Fruit fly (Drosophila melanogaster) whole organism, embryonic: ENCODE results near the gene Ykt6.
A peak's percentile ranks its signal among the peaks of the same experiment; 100 is the strongest.

ENCODE experiments used
- Asciz ChIP-seq: fragments of 200-800 bp; sonication (Bioruptor generic); optimal IDR thresholded peaks from 2 replicates; lab custom pipeline; 2017; ENCODE audit warnings: missing biosample characterization, mild to moderate bottlenecking, missing genetic modification characterization, missing genetic modification reagents
- Atf3 ChIP-seq: fragments of 200-800 bp; sonication (Bioruptor generic); optimal IDR thresholded peaks from 3 replicates; lab custom pipeline; 2016; ENCODE audit warnings: missing biosample characterization, missing genetic modification characterization
- CG10321 ChIP-seq: fragments of 200-800 bp; sonication (Bioruptor generic); IDR thresholded peaks from 2 replicates; pipeline ENCODE4 v1.3.6; 2022; ENCODE audit warnings: missing biosample characterization, missing genetic modification characterization
- CG10959 ChIP-seq: fragments of 200-800 bp; sonication (Bioruptor generic); IDR thresholded peaks from 2 replicates; pipeline ENCODE4 v1.3.6; 2022; ENCODE audit warnings: missing biosample characterization, missing genetic modification characterization
- CG11085 ChIP-seq: fragments of 200-800 bp; sonication (Bioruptor generic); IDR thresholded peaks from 2 replicates; pipeline ENCODE4 v1.3.6; 2022; ENCODE audit warnings: missing biosample characterization, missing genetic modification characterization
- CG11093 ChIP-seq: fragments of 200-800 bp; sonication (Bioruptor generic); IDR thresholded peaks from 3 replicates; pipeline ENCODE4 v1.3.6; 2022; ENCODE audit warnings: missing biosample characterization, missing genetic modification characterization
- CG14710 ChIP-seq: fragments of 200-800 bp; sonication (Bioruptor generic); optimal IDR thresholded peaks from 3 replicates; lab custom pipeline; 2019; ENCODE audit warnings: missing biosample characterization, mild to moderate bottlenecking, missing genetic modification characterization, moderate library complexity
- CG15696 ChIP-seq: fragments of 200-800 bp; sonication (Bioruptor generic); optimal IDR thresholded peaks from 2 replicates; lab custom pipeline; 2019; ENCODE audit warnings: missing biosample characterization, mild to moderate bottlenecking, missing genetic modification characterization, moderate library complexity
- CG16779 ChIP-seq: fragments of 200-800 bp; sonication (Bioruptor generic); IDR thresholded peaks from 2 replicates; pipeline ENCODE4 v1.3.6; 2022; ENCODE audit warnings: missing biosample characterization, missing genetic modification characterization
- CG17802 ChIP-seq: fragments of 200-800 bp; sonication (Bioruptor generic); optimal IDR thresholded peaks from 2 replicates; lab custom pipeline; 2018; ENCODE audit warnings: missing biosample characterization, mild to moderate bottlenecking, missing genetic modification characterization, moderate library complexity
- CG18476 ChIP-seq: fragments of 200-800 bp; sonication (Bioruptor generic); optimal IDR thresholded peaks from 2 replicates; lab custom pipeline; 2016; ENCODE audit warnings: missing biosample characterization, mild to moderate bottlenecking, missing genetic modification characterization
- CG2202 ChIP-seq: fragments of 200-800 bp; sonication (Bioruptor generic); optimal IDR thresholded peaks from 2 replicates; lab custom pipeline; 2018; ENCODE audit warnings: missing biosample characterization, mild to moderate bottlenecking, missing genetic modification characterization
- CG2889 ChIP-seq: fragments of 200-800 bp; sonication (Bioruptor generic); IDR thresholded peaks from 3 replicates; pipeline ENCODE4 v1.3.6; 2022; ENCODE audit warnings: missing biosample characterization, missing genetic modification characterization
- CG31365 ChIP-seq: fragments of 200-800 bp; sonication (Bioruptor generic); optimal IDR thresholded peaks from 2 replicates; lab custom pipeline; 2018; ENCODE audit warnings: missing biosample characterization, mild to moderate bottlenecking, missing genetic modification characterization
- CG3281 ChIP-seq: fragments of 200-800 bp; sonication (Bioruptor generic); optimal IDR thresholded peaks from 3 replicates; lab custom pipeline; 2017; ENCODE audit warnings: missing biosample characterization, mild to moderate bottlenecking, missing genetic modification characterization
- CG3407 ChIP-seq: fragments of 200-800 bp; sonication (Bioruptor generic); optimal IDR thresholded peaks from 2 replicates; lab custom pipeline; 2018; ENCODE audit warnings: missing biosample characterization, mild to moderate bottlenecking, missing genetic modification characterization
- CG4360 ChIP-seq: fragments of 200-800 bp; sonication (Bioruptor generic); IDR thresholded peaks from 2 replicates; pipeline ENCODE4 v1.3.6; 2022; ENCODE audit warnings: missing biosample characterization, missing genetic modification characterization
- CG6689 ChIP-seq: fragments of 200-800 bp; sonication (Bioruptor generic); IDR thresholded peaks from 2 replicates; pipeline ENCODE4 v1.3.6; 2022; ENCODE audit warnings: missing biosample characterization, missing genetic modification characterization
- CG6765 ChIP-seq: fragments of 200-800 bp; sonication (Bioruptor generic); optimal IDR thresholded peaks from 3 replicates; lab custom pipeline; 2017; ENCODE audit warnings: missing biosample characterization, mild to moderate bottlenecking, missing genetic modification characterization
- CG9876 ChIP-seq: fragments of 200-800 bp; sonication (Bioruptor generic); optimal IDR thresholded peaks from 2 replicates; lab custom pipeline; 2016; ENCODE audit warnings: missing biosample characterization, missing genetic modification characterization
- CG9932 ChIP-seq: fragments of 200-800 bp; sonication (Bioruptor generic); IDR thresholded peaks from 2 replicates; pipeline ENCODE4 v1.3.6; 2022; ENCODE audit warnings: missing biosample characterization, missing genetic modification characterization
- Dll ChIP-seq: fragments of 200-800 bp; sonication (Bioruptor generic); IDR thresholded peaks from 4 replicates; pipeline ENCODE4 v1.3.6; 2022; ENCODE audit warnings: missing biosample characterization, missing genetic modification characterization; ENCODE audit not compliant: partially characterized antibody
- E2f1 ChIP-seq: fragments of 200-800 bp; sonication (Bioruptor generic); IDR thresholded peaks from 2 replicates; pipeline ENCODE4 v1.3.6; 2022; ENCODE audit warnings: missing biosample characterization, missing genetic modification characterization
- HLHmδ ChIP-seq: fragments of 200-800 bp; sonication (Bioruptor generic); optimal IDR thresholded peaks from 2 replicates; lab custom pipeline; 2018; ENCODE audit warnings: missing biosample characterization, mild to moderate bottlenecking, missing genetic modification characterization, moderate library complexity
- HmgZ ChIP-seq: fragments of 200-800 bp; sonication (Bioruptor generic); optimal IDR thresholded peaks from 2 replicates; lab custom pipeline; 2018; ENCODE audit warnings: missing biosample characterization, mild to moderate bottlenecking, missing genetic modification characterization
- Hr78 ChIP-seq, 2 experiments: fragments of 200-800 bp in 1 of 2; fragments of >200 bp in 1 of 2; sonication (Bioruptor generic) in 1 of 2; optimal IDR thresholded peaks; 2 replicates each; lab custom pipeline; 2017 to 2019; ENCODE audit warnings: missing biosample characterization in 2 of 2, missing genetic modification characterization in 2 of 2, mild to moderate bottlenecking in 1 of 2, moderate library complexity in 1 of 2
- Jarid2 ChIP-seq: fragments of 200-800 bp; sonication (Bioruptor generic); optimal IDR thresholded peaks from 3 replicates; lab custom pipeline; 2017; ENCODE audit warnings: mild to moderate bottlenecking, missing biosample characterization, missing genetic modification reagents, missing genetic modification characterization
- Lpt ChIP-seq: fragments of >200 bp; optimal IDR thresholded peaks from 2 replicates; lab custom pipeline; 2018; ENCODE audit warnings: missing biosample characterization, missing genetic modification characterization
- Sry-δ ChIP-seq: fragments of 200-800 bp; sonication (Bioruptor generic); optimal IDR thresholded peaks from 2 replicates; lab custom pipeline; 2016; ENCODE audit warnings: missing biosample characterization, missing genetic modification characterization
- TFAM ChIP-seq: fragments of 200-800 bp; sonication (Bioruptor generic); optimal IDR thresholded peaks from 2 replicates; lab custom pipeline; 2017; ENCODE audit warnings: missing biosample characterization, missing genetic modification characterization, inconsistent platforms
- Usf ChIP-seq: fragments of 200-800 bp; sonication (Bioruptor generic); optimal IDR thresholded peaks from 2 replicates; lab custom pipeline; 2017; ENCODE audit warnings: missing genotype, missing biosample characterization, missing genetic modification characterization
- ac ChIP-seq: fragments of 200-800 bp; sonication (Bioruptor generic); optimal IDR thresholded peaks from 3 replicates; lab custom pipeline; 2017; ENCODE audit warnings: missing biosample characterization, mild to moderate bottlenecking, missing genetic modification characterization
- bcd ChIP-seq: fragments of 200-800 bp; sonication (Bioruptor generic); optimal IDR thresholded peaks from 2 replicates; lab custom pipeline; 2017; ENCODE audit warnings: missing biosample characterization, mild to moderate bottlenecking, missing genetic modification characterization
- caup ChIP-seq: fragments of 200-800 bp; sonication (Bioruptor generic); optimal IDR thresholded peaks from 3 replicates; lab custom pipeline; 2017; ENCODE audit warnings: missing biosample characterization, mild to moderate bottlenecking, missing genetic modification characterization, moderate library complexity; ENCODE audit not compliant: severe bottlenecking
- crol ChIP-seq: fragments of 200-800 bp; sonication (Bioruptor generic); IDR thresholded peaks from 2 replicates; pipeline ENCODE4 v1.3.6; 2022; ENCODE audit warnings: missing biosample characterization, missing genetic modification characterization
- disco-r ChIP-seq: fragments of 200-800 bp; sonication (Bioruptor generic); optimal IDR thresholded peaks from 2 replicates; lab custom pipeline; 2016; ENCODE audit warnings: missing biosample characterization, missing genetic modification characterization
- dpn ChIP-seq, 2 experiments: fragments of 200-800 bp; sonication (Bioruptor generic); optimal IDR thresholded peaks; 3 replicates each; lab custom pipeline; 2016; ENCODE audit warnings: missing biosample characterization in 2 of 2, missing genetic modification characterization in 2 of 2
- en ChIP-seq: fragments of 200-800 bp; sonication (Bioruptor generic); optimal IDR thresholded peaks from 2 replicates; lab custom pipeline; 2016; ENCODE audit warnings: missing biosample characterization, missing genetic modification characterization
- lbe ChIP-seq: fragments of 200-800 bp; sonication (Bioruptor generic); optimal IDR thresholded peaks from 2 replicates; lab custom pipeline; 2016; ENCODE audit warnings: missing biosample characterization, mild to moderate bottlenecking, missing genetic modification characterization
- odd ChIP-seq: fragments of 200-800 bp; sonication (Bioruptor generic); optimal IDR thresholded peaks from 2 replicates; lab custom pipeline; 2017; ENCODE audit warnings: missing biosample characterization, mild to moderate bottlenecking, missing genetic modification characterization
- run ChIP-seq: fragments of 200-800 bp; sonication (Bioruptor generic); optimal IDR thresholded peaks from 3 replicates; lab custom pipeline; 2018; ENCODE audit warnings: missing biosample characterization, mild to moderate bottlenecking, missing genetic modification characterization
- sc ChIP-seq, 3 experiments: fragments of >200 bp in 2 of 3; fragments of 200-800 bp in 1 of 3; sonication (Bioruptor generic) in 1 of 3; optimal IDR thresholded peaks; 2 replicates in 2 of 3; 3 replicates in 1 of 3; lab custom pipeline; 2017; ENCODE audit warnings: mild to moderate bottlenecking in 1 of 3, missing biosample characterization in 1 of 3, missing genetic modification characterization in 1 of 3, missing genetic modification reagents in 1 of 3
- sens ChIP-seq: fragments of 200-800 bp; sonication (Bioruptor generic); peaks from one replicate; lab custom pipeline; 2016; ENCODE audit warnings: missing biosample characterization, missing genetic modification characterization
- sens-2 ChIP-seq: fragments of 200-800 bp; sonication (Bioruptor generic); IDR thresholded peaks from 2 replicates; pipeline ENCODE4 v1.3.6; 2022; ENCODE audit warnings: missing biosample characterization, missing genetic modification characterization
- seq ChIP-seq: fragments of 200-800 bp; sonication (Bioruptor generic); IDR thresholded peaks from 2 replicates; pipeline ENCODE4 v1.3.6; 2022; ENCODE audit warnings: missing biosample characterization, missing genetic modification characterization
- wek ChIP-seq: fragments of 200-800 bp; sonication (Bioruptor generic); optimal IDR thresholded peaks from 3 replicates; lab custom pipeline; 2018; ENCODE audit warnings: missing biosample characterization, mild to moderate bottlenecking, missing genetic modification characterization, moderate library complexity
- zen ChIP-seq: fragments of 200-800 bp; sonication (Bioruptor generic); optimal IDR thresholded peaks from 3 replicates; lab custom pipeline; 2018; ENCODE audit warnings: missing biosample characterization, mild to moderate bottlenecking, missing genetic modification characterization, moderate library complexity
- zf30C ChIP-seq: fragments of 200-800 bp; sonication (Bioruptor generic); optimal IDR thresholded peaks from 3 replicates; lab custom pipeline; 2018; ENCODE audit warnings: missing biosample characterization, mild to moderate bottlenecking, missing genetic modification characterization

Ykt6 gene

dm6 chrX:7944772-7945722 lies 24.8 kb downstream of the Ykt6 start (continued):
- TF ChIP-seq CG14710 (tag; lab: Kevin White, UChicago) = peak; percentile 14
- TF ChIP-seq HmgZ = peak; percentile 14
- TF ChIP-seq zf30C (GFP tag; lab: Kevin White, UChicago) = peak; percentile 68
- TF ChIP-seq CG31365 (tag; lab: Kevin White, UChicago) = no peak
- TF ChIP-seq en (GFP tag; lab: Kevin White, UChicago) = no peak
- no peak for TF ChIP-seq bcd (GFP tag; lab: Kevin White, UChicago)
- 0 out of 2 replicates have a peak, but pooled peaks have one; percentile 26 for TF ChIP-seq E2f1
- no peak for TF ChIP-seq CG16779 (GFP tag; lab: Robert Waterston, UW)
- peak; percentile 49 for TF ChIP-seq Asciz (GFP tag; lab: Kevin White, UChicago)
- TF ChIP-seq caup (GFP tag; lab: Kevin White, UChicago) = no peak
- TF ChIP-seq CG3407 (GFP tag; lab: Kevin White, UChicago) = no peak
- TF ChIP-seq CG15696 (tag; lab: Kevin White, UChicago) = no peak
- no peak for TF ChIP-seq CG18476
- peak; percentile 31; the same call in 1 of the 2 replicates for TF ChIP-seq CG9932 (GFP tag; lab: Robert Waterston, UW)
- no peak for TF ChIP-seq sens-2 (GFP tag; lab: Robert Waterston, UW)
- TF ChIP-seq CG11085 (GFP tag; lab: Robert Waterston, UW) = no peak
- no peak for TF ChIP-seq disco-r
- no peak for TF ChIP-seq CG17802 (tag; lab: Kevin White, UChicago)
- no peak for TF ChIP-seq wek
- peak; percentile 47 for TF ChIP-seq CG6689
- TF ChIP-seq CG3281 (GFP tag; lab: Kevin White, UChicago) = peak; percentile 5
- TF ChIP-seq CG2202 (tag; lab: Kevin White, UChicago) = no peak
- no peak for TF ChIP-seq Atf3 (GFP tag; lab: Kevin White, UChicago)
- no peak for TF ChIP-seq crol (GFP tag; lab: Robert Waterston, UW)
- no peak for TF ChIP-seq TFAM (GFP tag; lab: Kevin White, UChicago)
- no peak for TF ChIP-seq CG10959 (GFP tag; lab: Robert Waterston, UW)
- TF ChIP-seq seq (GFP tag; lab: Robert Waterston, UW) = no peak
- no peak for TF ChIP-seq zen (tag; lab: Kevin White, UChicago)
- peak; percentile 62 for TF ChIP-seq lbe (GFP tag; lab: Kevin White, UChicago)
- TF ChIP-seq CG10321 (GFP tag; lab: Robert Waterston, UW) = no peak
- TF ChIP-seq CG6765 (GFP tag; lab: Kevin White, UChicago) = no peak
- no peak for TF ChIP-seq Lpt (GFP tag; lab: Kevin White, UChicago)
- no peak for TF ChIP-seq Usf (GFP tag; lab: Kevin White, UChicago)
- no peak for TF ChIP-seq Jarid2
- no peak for TF ChIP-seq sc (optimal IDR thresholded peaks at IDR 0.05; lab: Kevin White, UChicago)
- TF ChIP-seq sc (GFP tag; optimal IDR thresholded peaks at IDR 0.05; lab: Kevin White, UChicago) = no peak
- TF ChIP-seq ac (GFP tag; lab: Kevin White, UChicago) = no peak
- TF ChIP-seq sens (GFP tag; lab: Kevin White, UChicago) = peak; percentile 83
- no peak for TF ChIP-seq HLHmδ (GFP tag; lab: Kevin White, UChicago)
- no peak for TF ChIP-seq Sry-δ (GFP tag; lab: Kevin White, UChicago)
- peak in 1 of 2 experiments; percentile 28 for TF ChIP-seq dpn (GFP tag; optimal IDR thresholded peaks at IDR 0.05; lab: Kevin White, UChicago)
- TF ChIP-seq CG2889 (GFP tag; lab: Robert Waterston, UW) = no peak
- peak in 1 of 2 experiments; percentile 99 for TF ChIP-seq Hr78 (GFP tag; optimal IDR thresholded peaks at IDR 0.05; lab: Kevin White, UChicago)
- TF ChIP-seq run (tag; lab: Kevin White, UChicago) = no peak
- no peak for TF ChIP-seq odd (GFP tag; lab: Kevin White, UChicago)
- TF ChIP-seq CG11093 (GFP tag; lab: Robert Waterston, UW) = no peak
- no peak for TF ChIP-seq CG9876
- no peak for TF ChIP-seq CG4360 (GFP tag; lab: Robert Waterston, UW)
- 0 out of 4 replicates have a peak, but pooled peaks have one; percentile 37 for TF ChIP-seq Dll
